Fruit fly (Drosophila melanogaster) whole organism, embryonic: ENCODE measurements around the gene CG5446.

Source experiments
- BEAF-32 ChIP-seq: fragments of 200-800 bp; sonication (Bioruptor generic); optimal IDR thresholded peaks from 3 replicates; lab custom pipeline; 2017; ENCODE audit warnings: missing biosample characterization, missing genetic modification characterization, mild to moderate bottlenecking, moderate library complexity, missing genetic modification reagents
- CG11695 ChIP-seq: fragments of 200-800 bp; sonication (Bioruptor generic); IDR thresholded peaks from 3 replicates; pipeline ENCODE4 v1.3.6; 2022; ENCODE audit warnings: missing biosample characterization, missing genetic modification characterization
- CG15269 ChIP-seq: fragments of 200-800 bp; sonication (Bioruptor generic); optimal IDR thresholded peaks from 2 replicates; lab custom pipeline; 2018; ENCODE audit warnings: missing biosample characterization, mild to moderate bottlenecking, missing genetic modification characterization, moderate library complexity
- CG1529 ChIP-seq: fragments of 200-800 bp; sonication (Bioruptor generic); optimal IDR thresholded peaks from 3 replicates; lab custom pipeline; 2018; ENCODE audit warnings: missing biosample characterization, missing genetic modification characterization
- CG15479 ChIP-seq: fragments of 200-800 bp; sonication (Bioruptor generic); optimal IDR thresholded peaks from 3 replicates; lab custom pipeline; 2019; ENCODE audit warnings: missing biosample characterization, mild to moderate bottlenecking, missing genetic modification characterization, moderate library complexity
- CG1603 ChIP-seq: fragments of 200-800 bp; sonication (Bioruptor generic); optimal IDR thresholded peaks from 2 replicates; lab custom pipeline; 2019; ENCODE audit warnings: missing biosample characterization, mild to moderate bottlenecking, missing genetic modification characterization, moderate library complexity
- CG2202 ChIP-seq: fragments of 200-800 bp; sonication (Bioruptor generic); optimal IDR thresholded peaks from 2 replicates; lab custom pipeline; 2018; ENCODE audit warnings: missing biosample characterization, mild to moderate bottlenecking, missing genetic modification characterization
- CG2678 ChIP-seq: fragments of 200-800 bp; sonication (Bioruptor generic); optimal IDR thresholded peaks from 3 replicates; lab custom pipeline; 2019; ENCODE audit warnings: missing biosample characterization, mild to moderate bottlenecking, missing genetic modification characterization, moderate library complexity
- CG3838 ChIP-seq: fragments of 200-800 bp; sonication (Bioruptor generic); optimal IDR thresholded peaks from 3 replicates; lab custom pipeline; 2016; ENCODE audit warnings: missing biosample characterization, missing genetic modification characterization
- CG6175 ChIP-seq: fragments of 200-800 bp; sonication (Bioruptor generic); IDR thresholded peaks from 3 replicates; pipeline ENCODE4 v1.3.6; 2022; ENCODE audit warnings: missing biosample characterization, missing genetic modification characterization
- CG7745 ChIP-seq: fragments of 200-800 bp; sonication (Bioruptor generic); optimal IDR thresholded peaks from 2 replicates; lab custom pipeline; 2018; ENCODE audit warnings: missing biosample characterization, mild to moderate bottlenecking, missing genetic modification characterization, moderate library complexity
- CG8388 ChIP-seq: fragments of 200-800 bp; sonication (Bioruptor generic); optimal IDR thresholded peaks from 2 replicates; lab custom pipeline; 2019; ENCODE audit warnings: missing biosample characterization, mild to moderate bottlenecking, missing genetic modification characterization, moderate library complexity
- CG8944 ChIP-seq: fragments of 200-800 bp; sonication (Bioruptor generic); optimal IDR thresholded peaks from 3 replicates; lab custom pipeline; 2016; ENCODE audit warnings: missing biosample characterization, missing genetic modification characterization
- CG9727 ChIP-seq: fragments of 200-800 bp; sonication (Bioruptor generic); optimal IDR thresholded peaks from 3 replicates; lab custom pipeline; 2017; ENCODE audit warnings: missing biosample characterization, mild to moderate bottlenecking, missing genetic modification characterization
- CG9797 ChIP-seq: fragments of 200-800 bp; sonication (Bioruptor generic); optimal IDR thresholded peaks from 3 replicates; lab custom pipeline; 2018; ENCODE audit warnings: missing biosample characterization, mild to moderate bottlenecking, missing genetic modification characterization
- Chrac-16 ChIP-seq: fragments of 200-800 bp; sonication (Bioruptor generic); optimal IDR thresholded peaks from 3 replicates; lab custom pipeline; 2016; ENCODE audit warnings: missing biosample characterization, missing genetic modification characterization
- Dfd ChIP-seq, 2 experiments: fragments of >200 bp; optimal IDR thresholded peaks; 2 replicates each; lab custom pipeline; 2017; ENCODE audit warnings: missing biosample characterization in 2 of 2, missing genetic modification characterization in 2 of 2
- Elba2 ChIP-seq: fragments of 200-800 bp; sonication (Bioruptor generic); optimal IDR thresholded peaks from 3 replicates; lab custom pipeline; 2016; ENCODE audit warnings: missing biosample characterization, missing genetic modification characterization
- Fer1 ChIP-seq: fragments of 200-800 bp; sonication (Bioruptor generic); optimal IDR thresholded peaks from 2 replicates; lab custom pipeline; 2017; ENCODE audit warnings: missing biosample characterization, mild to moderate bottlenecking, missing genetic modification characterization
- Gug ChIP-seq: fragments of 200-800 bp; sonication (Bioruptor generic); IDR thresholded peaks from 4 replicates; pipeline ENCODE4 v1.3.6; 2022; ENCODE audit warnings: missing biosample characterization, missing genetic modification characterization
- Hr78 ChIP-seq, 2 experiments: fragments of 200-800 bp in 1 of 2; fragments of >200 bp in 1 of 2; sonication (Bioruptor generic) in 1 of 2; optimal IDR thresholded peaks; 2 replicates each; lab custom pipeline; 2017 to 2019; ENCODE audit warnings: missing biosample characterization in 2 of 2, missing genetic modification characterization in 2 of 2, mild to moderate bottlenecking in 1 of 2, moderate library complexity in 1 of 2
- MBD-R2 ChIP-seq: fragments of 200-800 bp; sonication (Bioruptor generic); IDR thresholded peaks from 2 replicates; pipeline ENCODE4 v1.3.6; 2022; ENCODE audit warnings: missing biosample characterization, missing genetic modification characterization
- MESR4 ChIP-seq: fragments of 200-800 bp; sonication (Bioruptor generic); optimal IDR thresholded peaks from 2 replicates; lab custom pipeline; 2018; ENCODE audit warnings: missing biosample characterization, mild to moderate bottlenecking, missing genetic modification characterization, moderate library complexity
- Optix ChIP-seq: fragments of 200-800 bp; sonication (Bioruptor generic); IDR thresholded peaks from 3 replicates; pipeline ENCODE4 v1.3.6; 2022; ENCODE audit warnings: missing biosample characterization, missing genetic modification characterization
- PHDP ChIP-seq: fragments of 200-800 bp; sonication (Bioruptor generic); optimal IDR thresholded peaks from 3 replicates; lab custom pipeline; 2018; ENCODE audit warnings: missing biosample characterization, mild to moderate bottlenecking, missing genetic modification characterization, moderate library complexity
- Ravus ChIP-seq: fragments of 200-800 bp; sonication (Bioruptor generic); IDR thresholded peaks from 2 replicates; pipeline ENCODE4 v1.3.6; 2022; ENCODE audit warnings: missing biosample characterization, missing genetic modification characterization
- Sry-β ChIP-seq: fragments of 200-800 bp; sonication (Bioruptor generic); optimal IDR thresholded peaks from 2 replicates; lab custom pipeline; 2018; ENCODE audit warnings: missing biosample characterization, mild to moderate bottlenecking, missing genetic modification characterization, moderate library complexity
- YL-1 ChIP-seq: fragments of 200-800 bp; sonication (Bioruptor generic); optimal IDR thresholded peaks from 3 replicates; lab custom pipeline; 2017; ENCODE audit warnings: missing biosample characterization, mild to moderate bottlenecking, missing genetic modification characterization
- aop ChIP-seq: fragments of 200-800 bp; sonication (Bioruptor generic); IDR thresholded peaks from 2 replicates; pipeline ENCODE4 v1.3.6; 2022; ENCODE audit warnings: missing biosample characterization, missing genetic modification characterization
- ap ChIP-seq: fragments of 200-800 bp; sonication (Bioruptor generic); IDR thresholded peaks from 2 replicates; pipeline ENCODE4 v1.3.6; 2022; ENCODE audit warnings: missing biosample characterization, missing genetic modification characterization
- chm ChIP-seq: fragments of 200-800 bp; sonication (Bioruptor generic); IDR thresholded peaks from 2 replicates; pipeline ENCODE4 v1.3.6; 2022; ENCODE audit warnings: missing biosample characterization, missing genetic modification characterization
- corto ChIP-seq: fragments of 200-800 bp; sonication (Bioruptor generic); optimal IDR thresholded peaks from 2 replicates; lab custom pipeline; 2016; ENCODE audit warnings: missing biosample characterization, mild to moderate bottlenecking, missing genetic modification characterization, moderate library complexity
- gcm ChIP-seq: fragments of 200-800 bp; sonication (Bioruptor generic); optimal IDR thresholded peaks from 2 replicates; lab custom pipeline; 2019; ENCODE audit warnings: missing biosample characterization, mild to moderate bottlenecking, missing genetic modification characterization, moderate library complexity
- gt ChIP-seq: fragments of 200-800 bp; sonication (Bioruptor generic); IDR thresholded peaks from 2 replicates; pipeline ENCODE4 v1.3.6; 2022; ENCODE audit warnings: missing biosample characterization, missing genetic modification characterization
- org-1 ChIP-seq: fragments of 200-800 bp; sonication (Bioruptor generic); optimal IDR thresholded peaks from 2 replicates; lab custom pipeline; 2017; ENCODE audit warnings: missing biosample characterization, missing genetic modification characterization
- pfk ChIP-seq: fragments of 200-800 bp; sonication (Bioruptor generic); optimal IDR thresholded peaks from 2 replicates; lab custom pipeline; 2018; ENCODE audit warnings: missing biosample characterization, mild to moderate bottlenecking, missing genetic modification characterization, moderate library complexity
- sc ChIP-seq, 3 experiments: fragments of >200 bp in 2 of 3; fragments of 200-800 bp in 1 of 3; sonication (Bioruptor generic) in 1 of 3; optimal IDR thresholded peaks; 2 replicates in 2 of 3; 3 replicates in 1 of 3; lab custom pipeline; 2017; ENCODE audit warnings: mild to moderate bottlenecking in 1 of 3, missing biosample characterization in 1 of 3, missing genetic modification characterization in 1 of 3, missing genetic modification reagents in 1 of 3
- sqz ChIP-seq: fragments of 200-800 bp; sonication (Bioruptor generic); optimal IDR thresholded peaks from 3 replicates; lab custom pipeline; 2018; ENCODE audit warnings: missing biosample characterization, mild to moderate bottlenecking, missing genetic modification characterization
- tin ChIP-seq: fragments of 200-800 bp; sonication (Bioruptor generic); optimal IDR thresholded peaks from 3 replicates; lab custom pipeline; 2016; ENCODE audit warnings: missing biosample characterization, missing genetic modification characterization
- vnd ChIP-seq: fragments of 200-800 bp; sonication (Bioruptor generic); IDR thresholded peaks from 3 replicates; pipeline ENCODE4 v1.3.6; 2022; ENCODE audit warnings: missing biosample characterization, missing genetic modification characterization; ENCODE audit not compliant: partially characterized antibody

CG5446 gene

dm6 chr2L:12475308-12475707 is 47.8 kb upstream of the CG5446 start (continued):
- no peak for TF ChIP-seq CG2202 (tag; lab: Kevin White, UChicago)
- no peak for TF ChIP-seq CG9797 (GFP tag; lab: Kevin White, UChicago)
- no peak for TF ChIP-seq CG6175 (GFP tag; lab: Robert Waterston, UW)
- TF ChIP-seq YL-1 (GFP tag; lab: Kevin White, UChicago) = no peak
- TF ChIP-seq vnd (GFP tag; lab: Robert Waterston, UW) = no peak
- TF ChIP-seq Gug (GFP tag; lab: Robert Waterston, UW) = no peak
- TF ChIP-seq aop (GFP tag; lab: Robert Waterston, UW) = no peak
- TF ChIP-seq Elba2 (GFP tag; lab: Kevin White, UChicago) = no peak
- TF ChIP-seq CG7745 (tag; lab: Kevin White, UChicago) = no peak
- no peak for TF ChIP-seq tin
- no peak for TF ChIP-seq org-1 (GFP tag; lab: Kevin White, UChicago)
- no peak for TF ChIP-seq Ravus (GFP tag; lab: Robert Waterston, UW)
- TF ChIP-seq CG8388 (GFP tag; lab: Kevin White, UChicago) = no peak
- peak; percentile 34 for TF ChIP-seq corto (GFP tag; lab: Kevin White, UChicago)
- no peak for TF ChIP-seq Hr78 (GFP tag; optimal IDR thresholded peaks at IDR 0.05; lab: Kevin White, UChicago)
- no peak for TF ChIP-seq Sry-β (GFP tag; lab: Kevin White, UChicago)
- no peak for TF ChIP-seq gcm (GFP tag; lab: Kevin White, UChicago)
- TF ChIP-seq gt (GFP tag; lab: Robert Waterston, UW) = no peak
- no peak for TF ChIP-seq BEAF-32 (GFP tag; lab: Kevin White, UChicago)
- no peak for TF ChIP-seq CG15479 (GFP tag; lab: Kevin White, UChicago)
- TF ChIP-seq MBD-R2 = no peak
- TF ChIP-seq PHDP (tag; lab: Kevin White, UChicago) = peak; percentile 73
- peak; percentile 27; the same call in 1 of the 2 replicates for TF ChIP-seq chm
- no peak for TF ChIP-seq CG11695 (GFP tag; lab: Robert Waterston, UW)
- TF ChIP-seq CG1529 = no peak
- no peak for TF ChIP-seq CG3838 (GFP tag; lab: Kevin White, UChicago)
- peak; percentile 74 for TF ChIP-seq Fer1 (GFP tag; lab: Kevin White, UChicago)
- TF ChIP-seq CG2678 (tag; lab: Kevin White, UChicago) = peak; percentile 72
- TF ChIP-seq sc (optimal IDR thresholded peaks at IDR 0.05; lab: Kevin White, UChicago) = no peak
- no peak for TF ChIP-seq sc (GFP tag; optimal IDR thresholded peaks at IDR 0.05; lab: Kevin White, UChicago)
- TF ChIP-seq Dfd (GFP tag; optimal IDR thresholded peaks at IDR 0.05; lab: Kevin White, UChicago) = no peak
- no peak for TF ChIP-seq MESR4 (GFP tag; lab: Kevin White, UChicago)
- TF ChIP-seq CG9727 (GFP tag; lab: Kevin White, UChicago) = peak; percentile 34
- peak; percentile 10 for TF ChIP-seq pfk
- no peak for TF ChIP-seq CG8944 (GFP tag; lab: Kevin White, UChicago)
- TF ChIP-seq Chrac-16 (GFP tag; lab: Kevin White, UChicago) = no peak
- TF ChIP-seq Optix (GFP tag; lab: Robert Waterston, UW) = no peak
- TF ChIP-seq sqz = peak; percentile 84
- no peak for TF ChIP-seq CG1603 (tag; lab: Kevin White, UChicago)
- no peak for TF ChIP-seq ap (GFP tag; lab: Robert Waterston, UW)
- peak; percentile 56 for TF ChIP-seq CG15269 (tag; lab: Kevin White, UChicago)
- TF ChIP-seq, all 482 proteins: peak for 105
